Worm (Caenorhabditis elegans): Measurements from ENCODE around the gene grl-23.

The grl-23 gene

DNA sequence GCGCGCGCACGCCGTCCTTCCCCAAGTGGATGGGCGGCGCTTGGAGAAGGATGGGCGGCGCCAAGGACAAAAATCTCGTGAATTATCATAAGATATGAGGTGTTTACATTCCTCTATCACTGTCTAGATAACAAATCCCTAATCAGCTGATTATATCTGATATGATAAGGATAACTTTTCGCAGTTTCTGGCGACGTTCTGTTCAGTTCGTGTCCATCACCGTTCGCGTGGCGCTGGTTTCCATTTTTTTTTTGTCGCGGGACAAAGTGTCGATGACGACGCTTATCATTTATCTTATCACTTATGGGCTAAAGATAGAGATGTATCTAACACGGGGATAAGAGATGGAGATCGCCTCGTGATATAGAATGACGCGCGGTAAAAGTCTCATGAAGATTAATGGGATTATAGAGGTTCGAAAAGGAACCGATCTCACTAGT, 23.4 kb downstream of the grl-23 start:
- no peak for TF ChIP-seq him-1 (tag; optimal IDR thresholded peaks at IDR 0.05)

DNA sequence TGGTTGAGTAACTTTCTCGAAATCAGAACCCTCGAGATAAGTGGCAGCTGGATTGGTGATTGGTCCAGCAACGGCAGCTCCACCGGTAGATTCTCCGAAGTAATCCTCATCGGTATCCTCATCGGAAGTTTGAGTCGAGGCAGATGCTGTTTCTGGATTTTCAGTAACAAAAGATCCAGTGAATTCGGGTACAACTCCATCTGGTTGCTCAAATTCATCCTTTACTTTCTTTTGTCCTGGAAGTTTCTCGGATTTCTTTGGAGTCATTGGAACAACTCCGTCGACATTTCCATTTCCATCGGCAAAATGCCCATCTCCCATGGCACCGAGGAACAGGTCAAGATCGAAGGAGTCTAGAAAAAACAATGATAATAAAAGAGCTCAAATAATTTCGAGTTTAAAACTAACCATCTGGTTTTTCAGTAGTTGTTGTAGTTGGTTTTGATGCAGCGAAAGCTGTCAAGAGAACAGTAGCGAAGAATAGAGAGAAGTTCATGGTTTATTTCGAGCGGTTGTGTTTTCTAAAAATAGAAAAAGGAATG, 24.0 kb downstream of the grl-23 start, which contains the start of gene F45D3.4:
TSS of gene F45D3.4 (minus strand) at position 521 of the 542 bp plus-strand sequence.
- TF ChIP-seq W03F9.2 (tag; optimal IDR thresholded peaks at IDR 0.05) (no peak), him-1 (tag; optimal IDR thresholded peaks at IDR 0.05) (no peak), dao-5 (tag; optimal IDR thresholded peaks at IDR 0.05) (no peak)

DNA sequence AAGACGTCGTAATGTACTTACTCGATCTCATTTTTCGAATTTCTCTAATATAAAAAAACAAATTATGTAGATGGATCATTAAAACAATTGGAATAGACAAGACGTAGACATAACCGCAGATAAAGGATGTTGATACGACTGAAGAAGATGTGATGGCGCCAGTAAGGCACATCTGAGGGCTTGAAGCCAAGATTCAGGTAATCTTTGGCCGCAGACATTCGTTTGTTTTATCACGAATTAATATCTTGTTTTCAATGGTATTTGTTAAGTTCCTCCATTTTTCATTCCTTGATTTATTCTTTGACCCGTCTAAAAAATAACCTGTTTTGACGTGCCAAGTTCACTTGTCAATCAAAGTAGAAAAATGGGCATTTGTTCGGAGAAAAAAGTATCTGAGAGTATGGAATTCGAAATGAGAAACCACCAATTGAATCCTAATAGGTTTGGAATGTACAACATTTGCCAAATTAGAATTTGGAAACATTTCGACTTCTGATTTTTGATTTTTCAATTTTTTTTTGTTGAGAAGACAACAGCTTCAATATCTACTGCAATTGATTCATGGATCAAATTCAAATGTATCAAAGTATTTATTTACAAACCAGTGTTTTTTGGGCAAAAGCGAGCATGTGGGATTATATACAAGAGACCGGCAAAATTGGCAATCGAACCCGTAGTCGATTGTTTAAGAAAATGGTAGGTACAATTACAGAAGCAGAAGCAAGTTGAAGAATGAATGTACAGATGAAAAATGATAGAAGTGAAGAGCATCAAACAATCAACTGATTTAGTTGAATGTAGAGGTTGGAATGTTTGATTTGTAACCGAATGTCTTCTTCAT, 24.8 kb downstream of the grl-23 start:
- TF ChIP-seq him-1 (tag; optimal IDR thresholded peaks at IDR 0.05) (no peak), dao-5 (tag; optimal IDR thresholded peaks at IDR 0.05) (no peak), W03F9.2 (tag; optimal IDR thresholded peaks at IDR 0.05) (no peak)

DNA sequence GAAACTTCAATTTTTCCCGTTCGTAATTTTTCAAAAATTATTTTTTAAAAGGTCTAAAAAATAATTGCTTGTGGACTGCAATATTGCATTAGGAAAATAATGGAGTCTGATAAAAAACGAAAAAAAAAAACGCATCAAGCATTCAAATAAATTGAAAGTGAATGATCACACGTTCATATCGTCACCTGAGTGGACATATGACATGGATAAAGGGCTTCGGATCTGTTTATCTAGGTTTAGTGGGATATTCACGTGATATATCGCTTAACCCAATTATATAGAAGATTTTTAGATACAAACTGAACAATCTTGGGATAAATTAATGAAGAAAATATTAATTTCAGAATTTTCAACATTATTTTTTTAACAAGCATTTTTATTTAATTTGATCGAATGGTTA, 25.9 kb downstream of the grl-23 start:
- TF ChIP-seq W03F9.2 (tag; optimal IDR thresholded peaks at IDR 0.05), result no peak
- TF ChIP-seq dao-5 (tag; optimal IDR thresholded peaks at IDR 0.05), result no peak
- TF ChIP-seq him-1 (tag; optimal IDR thresholded peaks at IDR 0.05), result no peak

DNA sequence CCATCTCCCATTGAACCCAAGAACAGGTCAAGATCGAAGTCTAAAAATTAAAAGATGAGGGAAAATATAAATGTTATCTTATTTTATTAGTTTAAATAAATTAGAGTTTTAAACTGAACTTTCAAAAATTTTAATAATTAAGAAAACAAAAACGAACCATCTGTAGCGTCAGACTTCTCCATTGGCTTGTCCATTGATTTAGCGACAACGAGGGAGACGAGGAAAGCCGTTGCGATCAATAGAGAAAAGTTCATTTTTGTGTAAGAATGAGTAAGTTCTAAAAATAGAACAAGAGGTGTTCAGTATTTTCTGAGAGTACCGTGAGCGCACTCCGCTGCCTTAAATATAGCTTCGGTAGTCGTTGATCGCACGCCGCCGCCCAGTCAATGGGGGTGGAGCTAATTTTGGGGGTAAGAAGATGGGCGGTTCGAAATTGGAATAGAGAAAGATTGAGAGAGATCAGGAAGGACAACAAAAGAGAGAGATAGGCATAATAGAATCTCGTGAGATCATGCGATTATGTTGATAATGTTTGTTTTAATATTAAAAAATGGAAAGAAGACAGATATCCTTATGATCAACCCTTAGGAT, 26.6 kb downstream of the grl-23 start, which contains the start of gene F45D3.3:
TSS of gene F45D3.3 (minus strand) at position 350 of the 591 bp plus-strand sequence.
- no peak for TF ChIP-seq dao-5 (tag; optimal IDR thresholded peaks at IDR 0.05)
- no peak for TF ChIP-seq W03F9.2 (tag; optimal IDR thresholded peaks at IDR 0.05)
- TF ChIP-seq him-1 (tag; optimal IDR thresholded peaks at IDR 0.05), result no peak

DNA sequence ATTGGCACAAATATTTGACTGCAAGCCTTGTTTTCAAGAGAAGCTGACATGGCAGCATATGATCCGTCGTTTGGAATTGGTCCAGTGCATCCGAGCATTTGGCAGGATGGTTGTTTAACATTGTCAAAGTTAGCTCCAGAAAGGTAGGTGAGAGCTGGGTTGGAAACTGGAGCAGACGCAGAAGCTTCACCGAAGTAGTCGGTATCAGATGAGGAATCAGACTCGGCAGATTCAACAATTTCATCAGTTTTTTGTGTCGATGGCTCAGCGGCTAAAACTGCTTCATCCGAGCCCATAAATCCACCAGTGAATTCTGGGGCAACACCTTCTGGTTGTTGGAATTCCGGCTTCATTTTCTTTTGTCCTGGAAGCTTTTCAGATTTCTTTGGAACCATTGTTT, 27.1 kb downstream of the grl-23 start:
- no peak for TF ChIP-seq him-1 (tag; optimal IDR thresholded peaks at IDR 0.05)
- TF ChIP-seq W03F9.2 (tag; optimal IDR thresholded peaks at IDR 0.05), result no peak
- no peak for TF ChIP-seq dao-5 (tag; optimal IDR thresholded peaks at IDR 0.05)

DNA sequence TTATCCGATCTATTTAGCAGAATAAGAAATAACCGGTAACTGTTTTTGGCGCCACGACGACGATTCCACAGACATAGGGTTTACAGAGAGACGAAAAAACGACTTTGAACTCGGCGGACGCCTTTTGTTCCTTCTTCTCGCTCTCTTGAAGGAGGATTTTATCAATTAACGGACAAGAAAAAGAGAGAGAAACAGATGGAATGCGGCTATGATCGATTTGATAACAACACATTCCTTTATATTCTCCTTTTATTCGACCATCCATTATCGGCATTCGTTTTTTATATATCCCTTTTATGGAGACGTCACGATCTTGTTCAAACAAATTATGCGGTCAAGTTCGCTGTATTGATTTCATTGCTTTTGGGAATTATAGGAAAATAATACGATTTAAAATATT, 27.9 kb downstream of the grl-23 start:
- TF ChIP-seq him-1 (tag; optimal IDR thresholded peaks at IDR 0.05) (no peak), dao-5 (tag; optimal IDR thresholded peaks at IDR 0.05) (no peak), W03F9.2 (tag; optimal IDR thresholded peaks at IDR 0.05) (peak; percentile 31)

DNA sequence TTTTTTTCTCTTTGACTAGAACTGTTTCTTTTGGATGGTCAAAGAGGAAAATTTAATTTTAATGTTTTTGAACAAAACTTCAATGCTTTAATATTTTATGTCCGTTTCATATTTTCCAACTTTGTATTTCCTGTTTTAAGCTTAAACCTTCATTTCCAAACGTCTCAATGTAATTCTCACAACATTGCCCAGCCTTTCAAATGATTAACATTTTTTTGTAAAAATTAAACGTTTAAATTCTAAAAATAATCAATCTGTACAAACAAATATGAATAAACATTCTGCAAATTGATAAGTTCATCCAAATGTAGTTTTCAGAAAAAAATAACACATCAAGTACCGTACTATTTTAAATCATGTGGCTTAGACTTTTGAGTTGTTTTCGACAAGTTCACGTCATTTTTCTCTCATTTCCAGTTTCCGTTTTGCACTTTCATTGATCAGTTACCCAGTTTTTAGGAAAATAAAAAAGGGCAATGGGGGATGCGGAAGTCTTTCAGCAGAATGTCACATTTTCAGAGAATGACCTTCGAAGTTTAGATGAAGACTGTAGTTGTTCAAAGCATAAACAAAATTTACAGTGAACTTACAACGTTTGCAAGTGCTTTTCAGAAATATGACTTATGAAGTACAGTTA, 33.9 kb downstream of the grl-23 start:
- TF ChIP-seq dao-5 (tag; optimal IDR thresholded peaks at IDR 0.05), result no peak
- TF ChIP-seq him-1 (tag; optimal IDR thresholded peaks at IDR 0.05), result no peak
- no peak for TF ChIP-seq W03F9.2 (tag; optimal IDR thresholded peaks at IDR 0.05)

DNA sequence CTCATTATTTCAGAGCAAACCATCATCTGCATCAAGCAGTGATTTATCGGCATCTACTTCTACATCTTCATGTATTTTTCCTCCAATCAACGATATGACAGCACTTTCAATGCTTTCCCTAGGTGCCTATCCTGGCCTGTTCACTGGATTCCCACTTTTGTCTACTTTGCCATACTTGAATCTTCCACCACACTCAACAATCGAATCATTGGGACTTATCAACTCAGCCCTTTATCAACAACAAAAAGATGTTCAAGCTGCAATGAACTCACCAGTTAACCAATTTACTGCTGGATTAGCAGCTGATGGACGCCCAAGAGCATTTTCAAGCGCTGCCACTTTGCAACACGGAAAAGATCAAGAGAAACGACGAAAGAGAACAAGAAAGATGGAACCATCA, 35.5 kb downstream of the grl-23 start:
- TF ChIP-seq W03F9.2 (tag; optimal IDR thresholded peaks at IDR 0.05) (no peak), dao-5 (tag; optimal IDR thresholded peaks at IDR 0.05) (no peak), him-1 (tag; optimal IDR thresholded peaks at IDR 0.05) (no peak)

DNA sequence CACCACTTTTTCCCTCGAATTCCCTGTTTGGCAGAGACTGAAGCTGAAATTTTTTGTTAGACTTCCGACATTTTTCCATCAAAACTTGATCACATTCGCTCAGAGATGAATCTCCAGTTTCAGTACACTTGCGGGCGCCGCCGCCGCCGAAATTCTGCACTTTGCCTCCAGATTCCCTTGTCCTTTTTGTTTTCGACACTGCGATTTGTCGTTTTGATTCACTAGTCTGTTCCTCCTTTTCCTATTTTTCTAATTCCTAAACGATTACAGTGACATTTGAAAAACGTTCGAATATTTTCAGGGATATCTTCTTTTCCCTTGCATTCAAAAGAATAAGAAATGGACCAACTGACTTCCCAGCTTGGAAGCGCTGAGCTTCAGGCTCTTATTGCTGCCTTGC, 36.0 kb downstream of the grl-23 start, which contains the start of gene F45D3.2:
TSS of gene F45D3.2 (plus strand) at position 301 of the 400 bp plus-strand sequence.
- TF ChIP-seq W03F9.2 (tag; optimal IDR thresholded peaks at IDR 0.05) (no peak), dao-5 (tag; optimal IDR thresholded peaks at IDR 0.05) (no peak), him-1 (tag; optimal IDR thresholded peaks at IDR 0.05) (no peak)

DNA sequence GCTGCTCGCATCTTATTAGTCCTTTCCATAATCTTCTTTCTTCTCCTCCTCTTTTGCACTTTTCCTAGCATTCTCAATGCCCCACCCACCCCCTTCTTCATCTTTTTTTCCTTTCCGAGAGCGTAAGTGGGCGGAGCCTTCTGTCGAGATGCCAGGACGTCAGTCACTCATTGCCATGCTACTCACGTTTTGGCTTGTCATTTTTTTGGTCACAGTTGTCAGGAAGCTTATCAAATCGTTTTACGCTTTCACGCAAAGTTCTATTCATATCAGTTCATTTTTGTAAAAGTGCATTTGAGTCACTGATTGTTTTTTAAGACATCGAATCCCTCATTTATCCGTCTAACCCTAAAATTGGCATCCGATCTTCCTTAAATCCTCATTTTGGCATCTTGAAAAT, 36.7 kb downstream of the grl-23 start:
- TF ChIP-seq W03F9.2 (tag; optimal IDR thresholded peaks at IDR 0.05), result no peak
- TF ChIP-seq dao-5 (tag; optimal IDR thresholded peaks at IDR 0.05), result no peak
- TF ChIP-seq him-1 (tag; optimal IDR thresholded peaks at IDR 0.05), result peak; percentile 19

DNA sequence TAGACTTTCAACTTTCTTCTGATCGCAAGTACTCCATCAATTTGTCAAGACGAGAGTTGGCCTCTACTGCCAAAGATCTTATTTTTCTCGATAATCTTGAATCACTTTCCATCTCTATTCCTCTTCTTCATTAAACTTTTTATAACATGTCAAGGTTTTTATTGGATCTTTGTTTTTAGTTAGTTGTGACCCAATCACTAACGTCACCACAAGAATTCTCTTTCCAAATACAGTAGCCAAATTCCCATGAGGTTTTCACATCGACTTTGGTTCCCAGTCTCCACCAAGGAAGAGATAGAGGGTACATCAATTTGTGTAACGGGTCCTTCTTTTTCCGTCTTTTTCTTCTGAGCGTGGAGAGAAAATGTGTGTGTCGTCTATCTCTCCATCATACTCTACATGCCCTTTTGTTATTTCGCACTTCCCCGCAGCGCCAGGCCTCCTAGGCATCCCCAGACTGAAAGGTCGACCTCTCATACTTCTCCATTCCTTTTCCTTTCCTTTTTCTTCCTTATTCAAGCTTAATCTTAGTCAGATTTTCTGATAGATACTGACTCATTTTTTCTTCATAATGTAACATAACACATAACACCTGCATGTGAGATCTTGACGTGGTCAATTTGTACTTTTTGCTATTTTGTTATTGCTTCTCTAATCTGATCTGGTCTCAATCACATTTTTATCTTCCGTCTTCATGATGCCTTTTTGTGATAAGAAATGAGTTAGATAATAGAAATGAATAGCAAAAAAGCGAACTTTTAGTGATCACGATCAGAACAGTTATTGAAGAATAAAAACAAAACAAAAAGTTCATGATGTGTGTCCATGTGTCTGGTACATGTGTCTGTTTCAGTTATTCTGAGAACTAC, 37.5 kb downstream of the grl-23 start:
- TF ChIP-seq him-1 (tag; optimal IDR thresholded peaks at IDR 0.05) (no peak), W03F9.2 (tag; optimal IDR thresholded peaks at IDR 0.05) (no peak), dao-5 (tag; optimal IDR thresholded peaks at IDR 0.05) (no peak)

DNA sequence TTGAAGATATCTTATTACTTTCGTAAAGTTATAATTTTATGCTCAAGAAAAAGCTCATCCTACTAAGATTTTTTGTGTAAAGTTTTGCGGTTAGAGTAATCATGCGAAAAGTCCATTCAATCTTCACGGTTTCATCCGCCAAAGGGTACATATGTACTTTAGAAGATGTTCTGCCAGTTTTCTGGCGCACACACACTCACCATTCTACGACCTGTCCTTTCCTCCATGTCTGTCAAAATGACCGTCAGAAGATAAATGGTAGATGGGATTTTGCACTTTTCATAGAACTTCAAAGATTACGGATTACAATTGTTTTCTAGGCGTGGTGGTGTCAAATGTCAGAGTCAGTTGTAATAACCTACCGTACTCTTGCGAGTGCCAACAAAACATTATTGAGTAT, 39.2 kb downstream of the grl-23 start:
- TF ChIP-seq W03F9.2 (tag; optimal IDR thresholded peaks at IDR 0.05), result no peak
- no peak for TF ChIP-seq him-1 (tag; optimal IDR thresholded peaks at IDR 0.05)
- no peak for TF ChIP-seq dao-5 (tag; optimal IDR thresholded peaks at IDR 0.05)
